Fruit fly (Drosophila melanogaster) whole organism, embryonic: Measurements from ENCODE around the gene Srp19.

Experiments used
- CG11247 ChIP-seq: fragments of 200-800 bp; sonication (Bioruptor generic); IDR thresholded peaks from 2 replicates; pipeline ENCODE4 v1.3.6; 2022; ENCODE audit warnings: missing biosample characterization, missing genetic modification characterization
- CG18599 ChIP-seq: fragments of 200-800 bp; sonication (Bioruptor generic); optimal IDR thresholded peaks from 3 replicates; lab custom pipeline; 2017; ENCODE audit warnings: missing biosample characterization, missing genetic modification characterization, mild to moderate bottlenecking, moderate library complexity, missing genetic modification reagents
- CG7839 ChIP-seq: fragments of 200-800 bp; sonication (Bioruptor generic); optimal IDR thresholded peaks from 3 replicates; lab custom pipeline; 2018; ENCODE audit warnings: missing biosample characterization, mild to moderate bottlenecking, missing genetic modification characterization, moderate library complexity
- Ets65A ChIP-seq: fragments of 200-800 bp; sonication (Bioruptor generic); peaks from one replicate; lab custom pipeline; 2016; ENCODE audit warnings: missing biosample characterization, missing genetic modification characterization
- bbx ChIP-seq: fragments of 200-800 bp; sonication (Bioruptor generic); IDR thresholded peaks from 2 replicates; pipeline ENCODE4 v1.3.6; 2022; ENCODE audit warnings: missing biosample characterization, missing genetic modification characterization; ENCODE audit not compliant: partially characterized antibody
- p53 ChIP-seq: fragments of 200-800 bp; sonication (Bioruptor generic); optimal IDR thresholded peaks from 2 replicates; lab custom pipeline; 2016; ENCODE audit warnings: missing biosample characterization, missing genetic modification characterization
- row ChIP-seq: fragments of 200-800 bp; sonication (Bioruptor generic); IDR thresholded peaks from 3 replicates; pipeline ENCODE4 v1.3.6; 2022; ENCODE audit warnings: missing biosample characterization, missing genetic modification characterization
- scrt ChIP-seq: fragments of 200-800 bp; sonication (Bioruptor generic); optimal IDR thresholded peaks from 2 replicates; lab custom pipeline; 2018; ENCODE audit warnings: missing biosample characterization, mild to moderate bottlenecking, missing genetic modification characterization, moderate library complexity
- sens ChIP-seq: fragments of 200-800 bp; sonication (Bioruptor generic); peaks from one replicate; lab custom pipeline; 2016; ENCODE audit warnings: missing biosample characterization, missing genetic modification characterization

Srp19 gene

dm6 chr3L:7312754-7313153 lies 35.1 kb downstream of the Srp19 start, which contains the start of gene unc-13-4A (continued):
- TF ChIP-seq CG11247 (GFP tag; lab: Robert Waterston, UW) (no peak), scrt (GFP tag; lab: Kevin White, UChicago) (peak; percentile 71)

dm6 chr3L:7300660-7301059 lies 47.2 kb downstream of the Srp19 start:
- TF ChIP-seq p53 (GFP tag; lab: Kevin White, UChicago): no peak
- peak; percentile 14 for TF ChIP-seq CG18599 (GFP tag; lab: Kevin White, UChicago)
- TF ChIP-seq bbx (GFP tag; lab: Robert Waterston, UW): no peak
- peak; percentile 90 for TF ChIP-seq Ets65A
- peak; percentile 1 for TF ChIP-seq CG7839 (tag; lab: Kevin White, UChicago)
- TF ChIP-seq row (GFP tag; lab: Robert Waterston, UW): peak; percentile 22; the same call in 1 of the 3 replicates
- peak; percentile 65 for TF ChIP-seq sens (GFP tag; lab: Kevin White, UChicago)
- TF ChIP-seq, all 482 proteins: peak for 5
